Worm (Caenorhabditis elegans) whole organism, L4 larva: ENCODE data around the gene F07H5.13.

Experiments used
- ceh-20 ChIP-seq: fragments of 200-800 bp; sonication (Bioruptor generic); IDR thresholded peaks from 2 replicates; pipeline ENCODE4 v1.3.6; 2022; ENCODE audit warnings: missing genetic modification reagents, missing genetic modification characterization, missing compliant biosample characterization
- dpl-1 ChIP-seq: fragments of 150-350 bp; optimal IDR thresholded peaks from 2 replicates; lab custom pipeline; 2014; ENCODE audit warnings: missing biosample characterization, missing genetic modification reagents, missing genetic modification characterization
- nhr-76 ChIP-seq: fragments of 150-350 bp; optimal IDR thresholded peaks from 2 replicates; lab custom pipeline; 2014; ENCODE audit warnings: missing biosample characterization, missing genetic modification characterization

DNA sequence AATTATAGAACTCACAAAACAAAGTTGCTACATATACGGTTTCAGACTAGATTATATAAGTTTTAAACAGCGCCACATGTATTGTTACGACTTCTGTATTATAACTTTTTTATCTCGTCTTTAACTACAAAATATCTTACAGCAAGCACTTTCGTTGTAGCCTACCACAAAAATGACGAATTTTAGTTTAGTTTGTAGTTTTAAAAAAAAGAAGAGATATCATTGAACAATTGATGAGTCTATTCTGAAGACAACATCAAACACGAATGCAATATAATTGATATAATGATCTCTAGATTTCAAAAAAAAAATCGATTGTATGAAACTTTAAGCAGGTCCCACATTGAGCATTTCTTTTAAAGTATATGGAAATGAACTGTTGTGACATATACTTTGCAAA lies 23.9 kb downstream of the F07H5.13 start:
- TF ChIP-seq nhr-76 (tag; lab: Kevin White, UChicago): no peak
- TF ChIP-seq ceh-20 (GFP tag; lab: Robert Waterston, UW): no peak
- no peak for TF ChIP-seq dpl-1 (GFP tag; lab: Kevin White, UChicago)
